Fruit fly (Drosophila melanogaster) Kc167 (cell line): ENCODE results near the gene ssp3.

Experiments used
- Sin3A ChIP-seq: fragments of >200 bp; optimal IDR thresholded peaks from 2 replicates; lab custom pipeline; 2018; ENCODE audit warnings: missing external identifiers
- h ChIP-seq: fragments of >200 bp; optimal IDR thresholded peaks from 3 replicates; lab custom pipeline; 2018; ENCODE audit warnings: missing external identifiers
- insv ChIP-seq: fragments of >200 bp; optimal IDR thresholded peaks from 3 replicates; lab custom pipeline; 2018; ENCODE audit warnings: missing external identifiers
- psq ChIP-seq: fragments of >200 bp; optimal IDR thresholded peaks from 2 replicates; lab custom pipeline; 2017; ENCODE audit warnings: missing external identifiers
- ttk ChIP-seq: sonication (Bioruptor generic); optimal IDR thresholded peaks from 2 replicates; lab custom pipeline; 2017; ENCODE audit warnings: missing external identifiers

DNA sequence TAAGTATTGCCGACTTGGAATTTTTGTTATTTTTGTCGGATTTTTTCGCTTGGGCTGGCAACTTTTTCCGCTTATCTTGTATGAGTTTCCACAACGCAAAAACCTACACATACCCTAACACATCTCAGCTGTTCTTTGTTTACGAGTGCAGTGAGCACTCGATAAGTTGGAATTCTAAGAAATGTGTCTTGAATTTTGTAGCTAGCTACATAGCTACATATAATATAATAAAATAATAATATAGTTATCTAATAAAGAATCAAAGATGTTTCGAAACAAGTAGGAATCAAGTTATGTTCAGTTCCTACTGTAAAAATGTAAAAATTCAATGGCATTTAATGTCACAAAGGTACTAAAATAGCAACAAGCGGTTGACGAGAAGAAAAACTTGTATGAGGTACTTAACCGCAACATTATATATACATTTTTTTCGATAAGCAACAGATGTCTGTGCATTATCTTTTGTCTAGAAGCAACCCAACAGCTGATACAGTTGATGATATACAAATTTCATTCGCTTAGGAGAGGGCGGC lies 13.4 kb upstream of the ssp3 start, which contains the start of gene Bhmt:
- TF ChIP-seq psq (lab: Kevin White, UChicago), result no peak
- TF ChIP-seq ttk, result no peak
- TF ChIP-seq h (lab: Kevin White, UChicago), result no peak
- no peak for TF ChIP-seq Sin3A (lab: Kevin White, UChicago)
- TF ChIP-seq insv (lab: Kevin White, UChicago), result no peak
